Fruit fly (Drosophila melanogaster): ENCODE results near the gene Tmf.

Gene Tmf

DNA sequence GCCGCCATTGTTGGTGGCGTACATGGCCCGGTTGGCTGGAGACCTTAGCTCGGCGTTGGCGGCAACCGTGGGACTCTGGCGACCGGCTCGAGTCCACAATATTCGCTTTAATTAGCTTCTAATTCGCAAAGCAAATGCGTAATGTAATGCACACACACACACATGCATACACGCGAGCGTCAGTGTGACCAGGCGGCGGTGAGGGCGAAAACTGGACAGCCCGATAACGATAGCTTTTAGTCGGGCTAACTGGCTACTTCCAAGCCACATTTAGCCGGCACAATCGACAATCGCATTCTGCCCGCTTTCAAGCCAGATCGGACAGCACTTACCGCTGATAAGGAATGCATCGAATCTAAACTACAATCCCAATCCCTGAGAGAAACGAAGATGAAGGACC, 23.4 kb upstream of the Tmf start, which contains the start of the genes Nf-YC and xit (continued):
- no peak for TF ChIP-seq CG12104 (GFP tag; optimal IDR thresholded peaks at IDR 0.05)
- TF ChIP-seq CG15696 (tag; optimal IDR thresholded peaks at IDR 0.05), result no peak
- TF ChIP-seq klu (GFP tag; IDR thresholded peaks at IDR 0.05), result no peak
- TF ChIP-seq Hmr (GFP tag; optimal IDR thresholded peaks at IDR 0.05), result no peak
- no peak for TF ChIP-seq HLHmδ (GFP tag; optimal IDR thresholded peaks at IDR 0.05)
- TF ChIP-seq salm (tag; optimal IDR thresholded peaks at IDR 0.05), result no peak
- TF ChIP-seq btn (GFP tag; optimal IDR thresholded peaks at IDR 0.05), result no peak
- TF ChIP-seq CG6272 (GFP tag; IDR thresholded peaks at IDR 0.05), result no peak
- no peak for TF ChIP-seq sima (GFP tag; optimal IDR thresholded peaks at IDR 0.05)
- TF ChIP-seq CG3847 (GFP tag; IDR thresholded peaks at IDR 0.05), result peak; percentile 45
- TF ChIP-seq CG11085 (GFP tag; IDR thresholded peaks at IDR 0.05), result no peak
- no peak for TF ChIP-seq Chrac-16 (GFP tag; optimal IDR thresholded peaks at IDR 0.05)
- TF ChIP-seq CG17802 (tag; optimal IDR thresholded peaks at IDR 0.05), result peak; percentile 92
- peak; percentile 42 for TF ChIP-seq dm (GFP tag; optimal IDR thresholded peaks at IDR 0.05)
- no peak for TF ChIP-seq esg (GFP tag; conservative IDR thresholded peaks at IDR 0.05)
- TF ChIP-seq CG10979 (tag; optimal IDR thresholded peaks at IDR 0.05), result no peak
- no peak for TF ChIP-seq dmrt11E (tag; optimal IDR thresholded peaks at IDR 0.05)
- no peak for TF ChIP-seq fd3F (GFP tag; optimal IDR thresholded peaks at IDR 0.05)
- TF ChIP-seq chm (GFP tag; IDR thresholded peaks at IDR 0.05), result no peak
- TF ChIP-seq crp (GFP tag; optimal IDR thresholded peaks at IDR 0.05), result peak in 1 of 2 experiments; percentile 69
- TF ChIP-seq CG16815 (GFP tag; optimal IDR thresholded peaks at IDR 0.05), result no peak
- TF ChIP-seq tgo (GFP tag; IDR thresholded peaks at IDR 0.05), result no peak
- no peak for TF ChIP-seq CG10209 (GFP tag; optimal IDR thresholded peaks at IDR 0.05)
- TF ChIP-seq Jarid2 (GFP tag; optimal IDR thresholded peaks at IDR 0.05), result no peak
- peak; percentile 63 for TF ChIP-seq bbx (GFP tag; IDR thresholded peaks at IDR 0.05; ENCODE audit: partially characterized antibody)
- no peak for TF ChIP-seq sim (GFP tag; IDR thresholded peaks at IDR 0.05)
- no peak for TF ChIP-seq bcd (GFP tag; optimal IDR thresholded peaks at IDR 0.05)
- TF ChIP-seq CG6765 (GFP tag; optimal IDR thresholded peaks at IDR 0.05), result no peak
- TF ChIP-seq stc (GFP tag; IDR thresholded peaks at IDR 0.05), result no peak
- TF ChIP-seq HHEX (GFP tag; optimal IDR thresholded peaks at IDR 0.05), result no peak
- no peak for TF ChIP-seq sqz (GFP tag; optimal IDR thresholded peaks at IDR 0.05)
- TF ChIP-seq HLH4C (GFP tag; IDR thresholded peaks at IDR 0.05; ENCODE audit: partially characterized antibody), result peak; percentile 67
- TF ChIP-seq en (GFP tag; optimal IDR thresholded peaks at IDR 0.05), result no peak
- TF ChIP-seq CG10366 (GFP tag; IDR thresholded peaks at IDR 0.05), result no peak
- peak; percentile 54; the same call in 1 of the 2 replicates for TF ChIP-seq tna (GFP tag; IDR thresholded peaks at IDR 0.05; ENCODE audit: partially characterized antibody)
- TF ChIP-seq CG32532 (GFP tag; IDR thresholded peaks at IDR 0.05), result no peak
- TF ChIP-seq cg (GFP tag; optimal IDR thresholded peaks at IDR 0.05), result peak; percentile 81
- no peak for TF ChIP-seq Eip74EF (GFP tag; optimal IDR thresholded peaks at IDR 0.05)
- TF ChIP-seq grau (tag; optimal IDR thresholded peaks at IDR 0.05), result no peak
- TF ChIP-seq Ets97D (GFP tag; optimal IDR thresholded peaks at IDR 0.05), result peak; percentile 40
- TF ChIP-seq amos (GFP tag; IDR thresholded peaks at IDR 0.05; ENCODE audit: partially characterized antibody), result peak; percentile 68
- TF ChIP-seq Myb (GFP tag; optimal IDR thresholded peaks at IDR 0.05), result peak; percentile 21
- TF ChIP-seq CG14014 (GFP tag; IDR thresholded peaks at IDR 0.05), result no peak
- TF ChIP-seq CG10274 (GFP tag; optimal IDR thresholded peaks at IDR 0.05), result no peak
- TF ChIP-seq tin (GFP tag; optimal IDR thresholded peaks at IDR 0.05), result peak; percentile 10
- TF ChIP-seq CG18476 (GFP tag; optimal IDR thresholded peaks at IDR 0.05), result no peak
- peak; percentile 48; the same call in 1 of the 2 replicates for TF ChIP-seq vvl (GFP tag; IDR thresholded peaks at IDR 0.05)
- no peak for TF ChIP-seq CG10543 (GFP tag; optimal IDR thresholded peaks at IDR 0.05)
- TF ChIP-seq CG34422 (GFP tag; IDR thresholded peaks at IDR 0.05), result peak; percentile 63; the same call in 2 of the 3 replicates
- no peak for TF ChIP-seq C15 (GFP tag; IDR thresholded peaks at IDR 0.05)
- no peak for TF ChIP-seq Awh (GFP tag; IDR thresholded peaks at IDR 0.05)

Measured in whole organism, embryonic.